Worm (Caenorhabditis elegans): ENCODE measurements around the gene C54E4.5.

DNA sequence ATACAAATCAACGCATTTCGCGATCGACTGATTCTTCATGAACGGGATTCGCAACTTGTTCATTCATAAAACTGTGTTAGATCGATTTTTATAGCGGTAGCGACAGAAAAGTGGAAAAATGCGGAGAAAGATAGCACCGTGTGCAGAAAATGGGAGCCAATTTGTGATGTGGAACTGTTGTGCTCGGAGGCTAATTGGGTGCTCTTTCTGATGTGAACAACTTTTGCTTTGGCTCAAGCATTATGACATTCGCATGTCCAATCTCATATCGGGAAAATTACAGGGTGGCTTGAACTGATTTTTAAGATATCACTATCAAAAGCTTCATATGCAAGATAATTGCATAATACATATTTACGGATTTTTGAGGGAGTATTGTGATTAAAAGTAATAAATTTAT, 49.3 kb downstream of the C54E4.5 start, which contains the start of gene C23H5.11:
- TF ChIP-seq ztf-4 (tag; optimal IDR thresholded peaks at IDR 0.05) (no peak), nhr-28 (tag; optimal IDR thresholded peaks at IDR 0.05) (no peak), ama-1 (optimal IDR thresholded peaks at IDR 0.05) (no peak), fkh-10 (GFP tag; optimal IDR thresholded peaks at IDR 0.05) (no peak), ceh-82 (tag; optimal IDR thresholded peaks at IDR 0.05) (no peak), nhr-20 (tag; optimal IDR thresholded peaks at IDR 0.05) (no peak), skn-1 (tag; optimal IDR thresholded peaks at IDR 0.05) (no peak), nhr-76 (tag; optimal IDR thresholded peaks at IDR 0.05) (no peak), lin-35 (GFP tag; optimal IDR thresholded peaks at IDR 0.05) (no peak)

All from whole organism, L1 larva.